Fruit fly (Drosophila melanogaster) whole organism, adult: ENCODE results near the gene CG34015.

Source experiments
- CG11617 ChIP-seq: fragments of 200-800 bp; sonication (Bioruptor generic); optimal IDR thresholded peaks from 2 replicates; lab custom pipeline; 2017; ENCODE audit warnings: mild to moderate bottlenecking, missing biosample characterization, missing genetic modification reagents, missing genetic modification characterization
- CG12768 ChIP-seq: fragments of 200-800 bp; sonication (Bioruptor generic); optimal IDR thresholded peaks from 2 replicates; lab custom pipeline; 2017; ENCODE audit warnings: missing biosample characterization, missing genetic modification characterization, mild to moderate bottlenecking, moderate library complexity, missing genetic modification reagents
- CG14711 ChIP-seq: fragments of 200-800 bp; sonication (Bioruptor generic); optimal IDR thresholded peaks from 2 replicates; lab custom pipeline; 2018; ENCODE audit warnings: missing biosample characterization, mild to moderate bottlenecking, missing genetic modification characterization, moderate library complexity
- CG1620 ChIP-seq: fragments of 200-800 bp; sonication (Bioruptor generic); optimal IDR thresholded peaks from 2 replicates; lab custom pipeline; 2016; ENCODE audit warnings: missing biosample characterization, missing genetic modification characterization
- CG33017 ChIP-seq: fragments of 200-800 bp; sonication (Bioruptor generic); optimal IDR thresholded peaks from 2 replicates; lab custom pipeline; 2018; ENCODE audit warnings: missing biosample characterization, mild to moderate bottlenecking, missing genetic modification characterization, moderate library complexity
- CG5204 ChIP-seq: fragments of 200-800 bp; sonication (Bioruptor generic); optimal IDR thresholded peaks from 2 replicates; lab custom pipeline; 2016; ENCODE audit warnings: missing biosample characterization, missing genetic modification characterization
- CG7045 ChIP-seq: fragments of 200-800 bp; sonication (Bioruptor generic); optimal IDR thresholded peaks from 2 replicates; lab custom pipeline; 2017; ENCODE audit warnings: missing biosample characterization, mild to moderate bottlenecking, missing genetic modification characterization
- CG7101 ChIP-seq: fragments of 200-800 bp; sonication (Bioruptor generic); optimal IDR thresholded peaks from 2 replicates; lab custom pipeline; 2018; ENCODE audit warnings: missing biosample characterization, mild to moderate bottlenecking, missing genetic modification characterization, moderate library complexity
- Clk ChIP-seq: fragments of 200-800 bp; sonication (Bioruptor generic); optimal IDR thresholded peaks from 2 replicates; lab custom pipeline; 2017; ENCODE audit warnings: missing biosample characterization, missing genetic modification characterization
- Crg-1 ChIP-seq: fragments of 200-800 bp; sonication (Bioruptor generic); optimal IDR thresholded peaks from 2 replicates; lab custom pipeline; 2016; ENCODE audit warnings: missing biosample characterization, missing genetic modification characterization
- Hr96 ChIP-seq: fragments of 200-800 bp; sonication (Bioruptor generic); optimal IDR thresholded peaks from 2 replicates; lab custom pipeline; 2016; ENCODE audit warnings: missing biosample characterization, missing genetic modification characterization
- Mnt ChIP-seq: fragments of 200-800 bp; sonication (Bioruptor generic); optimal IDR thresholded peaks from 2 replicates; lab custom pipeline; 2016; ENCODE audit warnings: missing biosample characterization, mild to moderate bottlenecking, missing genetic modification characterization
- bab1 ChIP-seq: fragments of 200-800 bp; sonication (Bioruptor generic); optimal IDR thresholded peaks from 3 replicates; lab custom pipeline; 2019; ENCODE audit warnings: missing biosample characterization, mild to moderate bottlenecking, missing genetic modification characterization, moderate library complexity
- cic ChIP-seq: fragments of 200-800 bp; sonication (Bioruptor generic); optimal IDR thresholded peaks from 2 replicates; lab custom pipeline; 2017; ENCODE audit warnings: missing biosample characterization, mild to moderate bottlenecking, missing genetic modification characterization, moderate library complexity
- cnc ChIP-seq, 2 experiments: fragments of >200 bp; optimal IDR thresholded peaks; 2 replicates each; lab custom pipeline; 2017
- kay ChIP-seq: fragments of 200-800 bp; sonication (Bioruptor generic); peaks from one replicate; lab custom pipeline; 2016; ENCODE audit warnings: missing biosample characterization, missing genetic modification characterization, borderline replicate concordance
- ovo ChIP-seq: fragments of 200-800 bp; sonication (Bioruptor generic); optimal IDR thresholded peaks from 2 replicates; lab custom pipeline; 2016; ENCODE audit warnings: missing biosample characterization, missing genetic modification characterization
- pad ChIP-seq: fragments of 200-800 bp; sonication (Bioruptor generic); optimal IDR thresholded peaks from 3 replicates; lab custom pipeline; 2017; ENCODE audit warnings: missing biosample characterization, missing genetic modification characterization, mild to moderate bottlenecking, moderate library complexity, missing genetic modification reagents
- tj ChIP-seq: fragments of 200-800 bp; sonication (Bioruptor generic); optimal IDR thresholded peaks from 3 replicates; lab custom pipeline; 2017; ENCODE audit warnings: missing biosample characterization, mild to moderate bottlenecking, missing genetic modification characterization, moderate library complexity
- toe ChIP-seq: fragments of 200-800 bp; sonication (Bioruptor generic); optimal IDR thresholded peaks from 2 replicates; lab custom pipeline; 2016; ENCODE audit warnings: missing biosample characterization, missing genetic modification characterization

The CG34015 gene

dm6 chrX:16414451-16415368 lies 33.4 kb downstream of the CG34015 start, which contains the start of gene Traf-like:
Gene Traf-like, plus strand, starts transcription at chrX:16415046.
- TF ChIP-seq CG33017 (tag; lab: Kevin White, UChicago) (no peak), kay (GFP tag; lab: Kevin White, UChicago) (peak; percentile 55), cic (GFP tag; lab: Kevin White, UChicago) (peak; percentile 38), Mnt (GFP tag; lab: Kevin White, UChicago) (peak; percentile 22)

- TF ChIP-seq CG5204 (GFP tag; lab: Kevin White, UChicago), result no peak
- TF ChIP-seq CG33017 (tag; lab: Kevin White, UChicago), result no peak
- no peak for TF ChIP-seq Clk (GFP tag; lab: Kevin White, UChicago)
- no peak for TF ChIP-seq kay (GFP tag; lab: Kevin White, UChicago)
- TF ChIP-seq Hr96 (GFP tag; lab: Kevin White, UChicago), result no peak
- TF ChIP-seq cic (GFP tag; lab: Kevin White, UChicago), result no peak
- TF ChIP-seq CG1620, result no peak
- TF ChIP-seq toe, result no peak
- no peak for TF ChIP-seq CG7045 (GFP tag; lab: Kevin White, UChicago)
- no peak for TF ChIP-seq CG11617 (GFP tag; lab: Kevin White, UChicago)
- no peak for TF ChIP-seq CG12768 (GFP tag; lab: Kevin White, UChicago)
- no peak for TF ChIP-seq ovo (GFP tag; lab: Kevin White, UChicago)
- no peak for TF ChIP-seq CG7101 (tag; lab: Kevin White, UChicago)
- no peak for TF ChIP-seq bab1 (GFP tag; lab: Kevin White, UChicago)
- TF ChIP-seq tj (GFP tag; lab: Kevin White, UChicago), result no peak
- TF ChIP-seq pad (GFP tag; lab: Kevin White, UChicago), result no peak
- no peak for TF ChIP-seq Mnt (GFP tag; lab: Kevin White, UChicago)
- TF ChIP-seq CG14711 (tag; lab: Kevin White, UChicago), result no peak
- TF ChIP-seq Crg-1 (GFP tag; lab: Kevin White, UChicago), result no peak
- no peak for TF ChIP-seq cnc (optimal IDR thresholded peaks at IDR 0.05; lab: Kevin White, UChicago)
These were observed 42.0 kb downstream of the CG34015 start for dm6 chrX:16406083-16406482.

- TF ChIP-seq tj (GFP tag; lab: Kevin White, UChicago), result no peak
- no peak for TF ChIP-seq cnc (optimal IDR thresholded peaks at IDR 0.05; lab: Kevin White, UChicago)
- TF ChIP-seq kay (GFP tag; lab: Kevin White, UChicago), result no peak
- TF ChIP-seq Crg-1 (GFP tag; lab: Kevin White, UChicago), result no peak
- no peak for TF ChIP-seq Clk (GFP tag; lab: Kevin White, UChicago)
- TF ChIP-seq Mnt (GFP tag; lab: Kevin White, UChicago), result no peak
- no peak for TF ChIP-seq CG14711 (tag; lab: Kevin White, UChicago)
- TF ChIP-seq CG7045 (GFP tag; lab: Kevin White, UChicago), result no peak
- TF ChIP-seq CG5204 (GFP tag; lab: Kevin White, UChicago), result no peak
- TF ChIP-seq pad (GFP tag; lab: Kevin White, UChicago), result no peak
- TF ChIP-seq Hr96 (GFP tag; lab: Kevin White, UChicago), result no peak
- no peak for TF ChIP-seq toe
- TF ChIP-seq CG7101 (tag; lab: Kevin White, UChicago), result no peak
- TF ChIP-seq bab1 (GFP tag; lab: Kevin White, UChicago), result no peak
- no peak for TF ChIP-seq CG12768 (GFP tag; lab: Kevin White, UChicago)
- TF ChIP-seq CG1620, result no peak
These were observed 42.9 kb downstream of the CG34015 start, which contains the start of gene CG4301 for dm6 chrX:16405209-16405608. Gene CG4301, plus strand, starts transcription at chrX:16405509.

dm6 chrX:16404803-16405202 lies 43.3 kb downstream of the CG34015 start, which contains the start of gene CG9981:
Gene CG9981, minus strand, starts transcription at chrX:16405122.
- TF ChIP-seq CG33017 (tag; lab: Kevin White, UChicago) (no peak), pad (GFP tag; lab: Kevin White, UChicago) (no peak), cnc (optimal IDR thresholded peaks at IDR 0.05; lab: Kevin White, UChicago) (no peak), Clk (GFP tag; lab: Kevin White, UChicago) (no peak), Hr96 (GFP tag; lab: Kevin White, UChicago) (no peak), CG1620 (no peak), CG5204 (GFP tag; lab: Kevin White, UChicago) (no peak), kay (GFP tag; lab: Kevin White, UChicago) (no peak), CG11617 (GFP tag; lab: Kevin White, UChicago) (no peak), tj (GFP tag; lab: Kevin White, UChicago) (no peak), CG7101 (tag; lab: Kevin White, UChicago) (no peak), Crg-1 (GFP tag; lab: Kevin White, UChicago) (no peak), CG14711 (tag; lab: Kevin White, UChicago) (no peak), ovo (GFP tag; lab: Kevin White, UChicago) (no peak), CG7045 (GFP tag; lab: Kevin White, UChicago) (no peak), Mnt (GFP tag; lab: Kevin White, UChicago) (no peak), cic (GFP tag; lab: Kevin White, UChicago) (no peak)

- TF ChIP-seq CG12768 (GFP tag; lab: Kevin White, UChicago), result peak; percentile 39
- peak; percentile 11 for TF ChIP-seq pad (GFP tag; lab: Kevin White, UChicago)
- no peak for TF ChIP-seq Crg-1 (GFP tag; lab: Kevin White, UChicago)
- peak; percentile 72 for TF ChIP-seq CG7101 (tag; lab: Kevin White, UChicago)
- TF ChIP-seq bab1 (GFP tag; lab: Kevin White, UChicago), result peak; percentile 81
- TF ChIP-seq Hr96 (GFP tag; lab: Kevin White, UChicago), result peak; percentile 3
- no peak for TF ChIP-seq CG1620
- peak; percentile 82 for TF ChIP-seq CG14711 (tag; lab: Kevin White, UChicago)
- TF ChIP-seq CG11617 (GFP tag; lab: Kevin White, UChicago), result peak; percentile 35
- peak; percentile 78 for TF ChIP-seq CG33017 (tag; lab: Kevin White, UChicago)
- no peak for TF ChIP-seq kay (GFP tag; lab: Kevin White, UChicago)
- peak; percentile 30 for TF ChIP-seq CG7045 (GFP tag; lab: Kevin White, UChicago)
- no peak for TF ChIP-seq CG5204 (GFP tag; lab: Kevin White, UChicago)
These were observed 44.2 kb downstream of the CG34015 start for dm6 chrX:16403811-16404420.
